Worm (Caenorhabditis elegans): ENCODE measurements around the gene B0496.1.

The B0496.1 gene

DNA sequence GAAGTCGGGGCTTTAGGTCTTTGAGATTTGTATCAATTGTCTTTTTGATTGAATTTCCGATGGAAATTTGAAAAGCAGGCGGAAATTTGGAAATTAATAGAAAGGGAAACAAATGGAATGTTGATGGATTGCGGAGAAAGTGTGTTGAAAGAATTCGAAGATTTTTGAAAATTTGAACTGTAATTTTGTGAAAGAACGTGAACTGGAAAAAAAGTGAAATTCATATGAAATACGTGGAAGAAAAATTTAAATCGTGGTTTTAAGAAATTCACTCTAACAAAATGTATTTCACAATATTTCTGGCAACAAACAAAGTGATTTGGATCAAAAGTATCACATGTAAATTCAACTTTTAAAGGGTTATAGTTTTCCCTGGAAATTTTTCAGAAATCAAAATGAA lies at the start of gene B0496.1:
B0496.1 (plus strand) TSS at position 301 of the 400 bp plus-strand sequence.
- TF ChIP-seq nhr-232 (tag; optimal IDR thresholded peaks at IDR 0.05) = no peak
- no peak for TF ChIP-seq lim-6 (tag; optimal IDR thresholded peaks at IDR 0.05)

DNA sequence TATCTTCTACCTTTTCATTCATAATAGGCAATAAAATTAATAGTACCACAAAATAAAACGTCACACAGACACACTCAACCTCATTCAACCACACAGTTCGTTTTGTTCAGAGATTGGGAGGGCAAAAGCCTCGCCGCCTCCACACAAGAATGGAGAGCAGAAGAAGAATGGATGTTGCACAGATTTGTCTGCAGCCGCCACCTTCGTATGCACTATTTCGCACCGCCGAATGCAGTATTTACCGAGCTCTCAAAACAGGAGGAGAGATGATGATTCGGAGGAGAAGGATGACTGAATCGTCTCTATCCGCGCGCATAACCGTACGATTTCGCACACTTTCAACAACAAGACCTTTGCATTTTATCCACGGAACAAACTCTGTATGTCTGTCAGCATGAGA lies 48.6 kb upstream of the B0496.1 start:
- TF ChIP-seq ceh-31 (tag; optimal IDR thresholded peaks at IDR 0.05) (no peak), fkh-10 (GFP tag; optimal IDR thresholded peaks at IDR 0.05) (no peak), sdc-2 (tag; optimal IDR thresholded peaks at IDR 0.05) (no peak), unc-3 (GFP tag; conservative IDR thresholded peaks at IDR 0.05) (no peak), unc-3 (tag; optimal IDR thresholded peaks at IDR 0.05) (no peak), sox-4 (tag; optimal IDR thresholded peaks at IDR 0.05) (no peak), pros-1 (tag; optimal IDR thresholded peaks at IDR 0.05) (no peak), zip-5 (tag; optimal IDR thresholded peaks at IDR 0.05) (no peak), syd-9 (tag; optimal IDR thresholded peaks at IDR 0.05) (no peak), ceh-6 (GFP tag; optimal IDR thresholded peaks at IDR 0.05) (no peak), hlh-8 (tag; optimal IDR thresholded peaks at IDR 0.05) (no peak), ceh-30 (tag; optimal IDR thresholded peaks at IDR 0.05) (no peak), fax-1 (tag; optimal IDR thresholded peaks at IDR 0.05) (no peak), ceh-24 (tag; optimal IDR thresholded peaks at IDR 0.05) (no peak), hlh-15 (tag; optimal IDR thresholded peaks at IDR 0.05) (no peak), pha-4 (tag; optimal IDR thresholded peaks at IDR 0.05) (no peak)

DNA sequence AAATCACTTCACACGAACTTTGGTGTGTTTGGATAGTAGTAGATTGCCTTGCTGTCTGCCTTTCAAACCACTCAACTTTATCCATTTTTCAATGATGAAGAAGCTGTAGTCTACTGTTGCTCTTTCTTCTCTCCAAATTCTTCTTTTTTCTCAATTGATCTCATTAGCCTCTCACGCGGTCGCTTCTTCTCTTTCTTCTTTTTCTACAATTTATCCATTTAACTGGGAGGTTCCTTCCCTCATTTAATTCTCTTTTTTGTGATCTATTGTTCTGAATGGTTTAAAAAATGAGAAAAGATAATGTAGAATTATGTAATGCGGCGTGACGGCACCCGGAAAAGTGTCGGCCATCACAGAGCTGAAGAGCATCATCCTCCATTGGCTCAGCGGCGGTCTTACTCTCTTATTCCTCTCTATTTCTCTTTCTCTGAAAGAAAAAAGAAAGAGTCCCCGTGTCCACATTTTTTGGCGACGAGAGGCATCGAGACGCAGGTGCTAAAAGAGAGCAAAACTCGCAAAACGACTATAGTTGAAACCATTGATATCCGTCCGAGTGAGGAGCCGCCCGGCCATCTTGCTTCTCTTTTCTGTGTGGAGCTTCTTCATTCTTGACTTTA lies 45.5 kb upstream of the B0496.1 start:
- TF ChIP-seq nfya-1 (tag; optimal IDR thresholded peaks at IDR 0.05) (peak; percentile 21), unc-42 (tag; optimal IDR thresholded peaks at IDR 0.05) (peak; percentile 82), tbx-2 (tag; optimal IDR thresholded peaks at IDR 0.05) (peak; percentile 24), rnt-1 (tag; optimal IDR thresholded peaks at IDR 0.05) (no peak), ceh-18 (tag; optimal IDR thresholded peaks at IDR 0.05) (peak; percentile 39), fax-1 (tag; optimal IDR thresholded peaks at IDR 0.05) (no peak), F13H6.1 (tag; optimal IDR thresholded peaks at IDR 0.05) (no peak), ceh-22 (tag; optimal IDR thresholded peaks at IDR 0.05) (no peak), pha-2 (tag; optimal IDR thresholded peaks at IDR 0.05) (no peak)

DNA sequence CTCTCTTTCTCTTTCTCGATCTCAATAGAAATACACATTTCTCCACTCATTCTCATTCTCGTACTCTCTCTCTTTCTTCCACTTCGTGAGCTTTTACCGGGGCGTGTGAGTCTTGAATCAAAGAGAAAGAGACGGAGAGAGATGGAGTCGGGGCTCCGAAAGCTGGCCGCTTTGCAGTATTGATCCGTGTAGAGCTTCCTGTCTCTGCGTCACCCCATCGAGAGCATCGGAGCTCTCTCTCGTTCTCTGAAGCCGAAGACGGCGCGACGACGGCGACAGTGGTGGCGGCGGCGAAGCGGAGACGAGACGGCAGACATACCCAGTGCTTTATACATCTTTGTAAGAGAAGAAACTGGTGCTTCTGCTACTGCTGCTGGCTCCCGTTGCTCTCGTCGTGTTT lies 44.0 kb upstream of the B0496.1 start:
- TF ChIP-seq ceh-24 (tag; optimal IDR thresholded peaks at IDR 0.05) (no peak), nhr-232 (tag; optimal IDR thresholded peaks at IDR 0.05) (no peak), hlh-15 (tag; optimal IDR thresholded peaks at IDR 0.05) (no peak), hlh-6 (tag; optimal IDR thresholded peaks at IDR 0.05) (peak; percentile 20), fkh-6 (tag; optimal IDR thresholded peaks at IDR 0.05) (no peak), fkh-10 (GFP tag; optimal IDR thresholded peaks at IDR 0.05) (peak; percentile 58), ceh-48 (tag; optimal IDR thresholded peaks at IDR 0.05) (peak; percentile 94), ceh-2 (tag; optimal IDR thresholded peaks at IDR 0.05) (peak; percentile 20), hlh-8 (tag; optimal IDR thresholded peaks at IDR 0.05) (no peak), K02D7.2 (tag; optimal IDR thresholded peaks at IDR 0.05) (no peak), ref-2 (tag; optimal IDR thresholded peaks at IDR 0.05) (no peak), fax-1 (tag; optimal IDR thresholded peaks at IDR 0.05) (peak; percentile 41), odd-2 (tag; optimal IDR thresholded peaks at IDR 0.05) (no peak), unc-55 (GFP tag; optimal IDR thresholded peaks at IDR 0.05) (peak; percentile 48), ama-1 (optimal IDR thresholded peaks at IDR 0.05) (no peak), ceh-9 (tag; optimal IDR thresholded peaks at IDR 0.05) (no peak), ahr-1 (tag; optimal IDR thresholded peaks at IDR 0.05) (no peak), tbx-2 (tag; optimal IDR thresholded peaks at IDR 0.05) (peak; percentile 75), pag-3 (tag; optimal IDR thresholded peaks at IDR 0.05; ENCODE audit: borderline replicate concordance) (peak; percentile 54), ztf-16 (tag; optimal IDR thresholded peaks at IDR 0.05) (no peak), elt-2 (tag; optimal IDR thresholded peaks at IDR 0.05) (no peak), pqm-1 (tag; optimal IDR thresholded peaks at IDR 0.05) (no peak), ceh-31 (tag; optimal IDR thresholded peaks at IDR 0.05) (peak; percentile 91), K09A11.1 (tag; optimal IDR thresholded peaks at IDR 0.05; ENCODE audit: insufficient read depth) (no peak), Y22D7AL.16 (tag; optimal IDR thresholded peaks at IDR 0.05) (no peak), nhr-11 (tag; optimal IDR thresholded peaks at IDR 0.05) (no peak), unc-42 (tag; optimal IDR thresholded peaks at IDR 0.05) (peak; percentile 67), elt-4 (tag; optimal IDR thresholded peaks at IDR 0.05) (no peak), pat-9 (tag; optimal IDR thresholded peaks at IDR 0.05) (no peak), C08G9.2 (tag; optimal IDR thresholded peaks at IDR 0.05) (no peak), nfya-1 (tag; optimal IDR thresholded peaks at IDR 0.05) (peak; percentile 87), sdc-2 (tag; optimal IDR thresholded peaks at IDR 0.05) (peak; percentile 6)
